Worm (Caenorhabditis elegans) whole organism, late embryonic: ENCODE results near the gene taf-12.

Experiments
- ama-1 ChIP-seq: fragments of 150-350 bp; optimal IDR thresholded peaks from 2 replicates; lab custom pipeline; 2014
- ceh-2 ChIP-seq: sonication (generic microtip); optimal IDR thresholded peaks from 2 replicates; lab custom pipeline; 2016; ENCODE audit warnings: missing genotype, missing genetic modification characterization, missing compliant biosample characterization
- eyg-1 ChIP-seq: sonication (generic microtip); optimal IDR thresholded peaks from 2 replicates; lab custom pipeline; 2016; ENCODE audit warnings: missing genotype, missing genetic modification characterization, missing compliant biosample characterization
- fkh-10 ChIP-seq: fragments of 150-350 bp; optimal IDR thresholded peaks from 2 replicates; lab custom pipeline; 2014; ENCODE audit warnings: missing biosample characterization, missing genetic modification reagents, missing genetic modification characterization
- lim-6 ChIP-seq: sonication (generic microtip); optimal IDR thresholded peaks from 2 replicates; lab custom pipeline; 2016; ENCODE audit warnings: missing genetic modification characterization, missing compliant biosample characterization
- mec-3 ChIP-seq: sonication (generic microtip); optimal IDR thresholded peaks from 2 replicates; lab custom pipeline; 2016; ENCODE audit warnings: borderline replicate concordance, missing genetic modification characterization, missing compliant biosample characterization
- nhr-11 ChIP-seq: fragments of 150-350 bp; optimal IDR thresholded peaks from 2 replicates; lab custom pipeline; 2014; ENCODE audit warnings: missing biosample characterization, missing genetic modification characterization
- pha-4 ChIP-seq: fragments of 150-350 bp; optimal IDR thresholded peaks from 2 replicates; lab custom pipeline; 2018; ENCODE audit warnings: missing biosample characterization, missing genetic modification reagents, missing genetic modification characterization
- pqm-1 ChIP-seq: sonication (generic microtip); optimal IDR thresholded peaks from 2 replicates; lab custom pipeline; 2016; ENCODE audit warnings: missing genetic modification characterization, missing compliant biosample characterization
- ref-2 ChIP-seq: sonication (generic microtip); optimal IDR thresholded peaks from 2 replicates; lab custom pipeline; 2016; ENCODE audit warnings: missing genetic modification characterization, missing compliant biosample characterization
- tbx-2 ChIP-seq: sonication (generic microtip); optimal IDR thresholded peaks from 2 replicates; lab custom pipeline; 2016; ENCODE audit warnings: missing genetic modification characterization, missing compliant biosample characterization
- unc-3 ChIP-seq, 2 experiments: fragments of 200-800 bp in 1 of 2; sonication (Bioruptor generic) in 1 of 2; sonication (generic microtip) in 1 of 2; conservative IDR thresholded peaks in 1 of 2; optimal IDR thresholded peaks in 1 of 2; 2 replicates each; pipeline versions ENCODE4 v1.3.6 to Lab custom; 2016 to 2022; ENCODE audit warnings: missing compliant biosample characterization in 2 of 2, missing genetic modification characterization in 2 of 2, missing genetic modification reagents in 1 of 2
- unc-86 ChIP-seq: sonication (generic microtip); optimal IDR thresholded peaks from 2 replicates; lab custom pipeline; 2016; ENCODE audit warnings: missing genetic modification characterization, missing compliant biosample characterization
- ztf-16 ChIP-seq: sonication (generic microtip); optimal IDR thresholded peaks from 2 replicates; lab custom pipeline; 2017; ENCODE audit warnings: missing genetic modification characterization, missing compliant biosample characterization

ce11 chrIII:11822407-11822806 is 46.7 kb downstream of the taf-12 start, which contains the start of gene maa-1:
- TF ChIP-seq unc-3 (GFP tag; conservative IDR thresholded peaks at IDR 0.05; lab: Robert Waterston, UW) (no peak), unc-3 (tag; optimal IDR thresholded peaks at IDR 0.05; lab: Kevin White, UChicago) (no peak), unc-86 (no peak), nhr-11 (tag; lab: Kevin White, UChicago) (no peak), pqm-1 (tag; lab: Kevin White, UChicago) (no peak), lim-6 (no peak), ref-2 (tag; lab: Kevin White, UChicago) (no peak), eyg-1 (tag; lab: Kevin White, UChicago) (no peak), fkh-10 (GFP tag; lab: Kevin White, UChicago) (no peak), ama-1 (no peak), pha-4 (tag; lab: Kevin White, UChicago) (no peak), ztf-16 (tag; lab: Kevin White, UChicago) (no peak), ceh-2 (tag; lab: Kevin White, UChicago) (no peak), mec-3 (no peak), tbx-2 (tag; lab: Kevin White, UChicago) (no peak)
